Worm (Caenorhabditis elegans): ENCODE data around the gene T20B3.14.

T20B3.14 gene

DNA sequence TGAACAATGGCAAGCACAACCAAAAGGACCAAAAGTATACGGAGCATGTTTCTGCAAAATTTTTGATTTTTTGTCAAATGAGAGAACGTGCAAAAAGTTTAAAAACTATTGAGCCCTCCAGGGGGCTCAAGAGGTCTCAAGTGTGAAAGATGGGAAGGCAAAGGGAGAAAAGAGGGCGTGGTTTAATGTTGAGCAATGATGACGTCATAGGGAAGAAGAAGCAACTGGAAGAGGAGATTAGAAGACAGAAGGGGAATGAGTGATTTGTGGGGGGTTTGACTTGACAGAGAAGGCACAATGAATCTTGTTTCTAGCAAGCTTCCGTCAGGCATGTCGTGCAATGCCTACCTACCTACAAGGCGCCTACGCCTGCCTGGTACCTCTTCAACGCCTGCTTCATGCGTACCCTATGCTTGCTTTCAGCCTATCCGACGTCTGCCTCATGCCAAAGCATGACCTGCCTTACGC lies at the start of gene T20B3.14:
Gene T20B3.14 (minus strand): TSS at position 51 of the 468 bp plus-strand sequence.
- no peak for TF ChIP-seq unc-55 (GFP tag; optimal IDR thresholded peaks at IDR 0.05)
- TF ChIP-seq ztf-16 (tag; optimal IDR thresholded peaks at IDR 0.05), result no peak
- no peak for TF ChIP-seq odd-2 (tag; optimal IDR thresholded peaks at IDR 0.05)

DNA sequence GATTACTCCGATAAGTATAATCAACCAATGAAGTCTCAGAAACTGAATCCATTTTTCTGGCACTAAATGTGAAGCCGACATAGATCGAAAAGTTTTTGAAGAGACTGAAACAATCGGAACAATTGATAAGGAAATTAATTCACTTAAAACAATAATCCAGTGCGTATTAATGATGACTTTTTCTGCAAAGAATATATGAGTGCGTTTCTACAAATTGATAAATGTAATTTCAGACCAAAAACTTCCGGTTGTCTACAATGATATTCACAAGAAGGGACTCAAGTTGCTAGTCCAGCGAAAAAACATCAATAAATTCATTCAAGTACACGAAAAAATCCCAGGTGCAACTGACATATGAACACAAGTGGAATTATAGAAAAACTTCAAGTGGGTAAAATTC lies 48.6 kb upstream of the T20B3.14 start, which contains the start of gene clec-33:
Gene clec-33 (minus strand): TSS at position 101 of the 400 bp plus-strand sequence.
- no peak for TF ChIP-seq C38D4.7 (GFP tag; optimal IDR thresholded peaks at IDR 0.05)
- TF ChIP-seq K09A11.1 (tag; optimal IDR thresholded peaks at IDR 0.05; ENCODE audit: insufficient read depth), result no peak
- TF ChIP-seq hlh-15 (tag; optimal IDR thresholded peaks at IDR 0.05), result no peak
- TF ChIP-seq ama-1 (optimal IDR thresholded peaks at IDR 0.05), result no peak
- TF ChIP-seq odd-2 (tag; optimal IDR thresholded peaks at IDR 0.05), result no peak

DNA sequence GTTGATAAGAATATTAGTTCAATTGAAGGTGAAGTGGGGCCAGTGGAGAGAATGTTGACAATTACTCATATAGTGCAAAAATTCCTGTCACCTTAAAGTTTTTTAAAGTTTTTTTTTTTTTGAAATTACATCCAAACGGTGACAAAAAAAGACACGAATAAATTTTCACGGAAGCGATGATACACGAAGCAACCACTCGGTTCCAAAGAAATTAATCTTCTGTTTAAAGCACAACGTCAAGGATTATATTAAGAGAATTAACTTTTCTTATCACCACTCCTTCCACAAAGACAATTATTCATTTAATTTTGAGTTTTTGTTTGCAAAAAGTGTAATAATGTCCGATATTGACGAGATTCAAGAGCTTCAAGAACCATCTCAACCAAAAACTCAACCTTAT lies 44.3 kb upstream of the T20B3.14 start, which contains the start of gene clec-28:
Gene clec-28 (plus strand): TSS at position 301 of the 400 bp plus-strand sequence.
- no peak for TF ChIP-seq hlh-15 (tag; optimal IDR thresholded peaks at IDR 0.05)
- TF ChIP-seq npax-4 (tag; optimal IDR thresholded peaks at IDR 0.05), result no peak

DNA sequence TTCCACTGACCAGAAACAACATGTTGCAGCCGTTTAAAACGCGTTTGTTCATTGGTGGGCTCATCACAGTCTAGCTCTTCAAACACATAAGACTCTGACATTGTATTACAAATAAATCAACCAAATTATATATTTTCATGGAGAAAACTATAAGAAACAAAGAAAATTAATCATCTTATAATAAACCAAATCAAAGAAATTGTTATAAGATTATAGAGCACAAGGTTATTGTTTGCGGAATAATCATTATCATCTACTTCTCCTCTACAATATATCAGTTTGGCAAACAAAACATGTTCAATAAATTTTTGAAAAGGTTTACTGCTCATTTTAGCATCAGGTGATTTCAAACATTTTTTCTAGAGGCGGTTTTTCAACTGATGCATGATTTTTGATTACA lies 40.6 kb upstream of the T20B3.14 start, which contains the start of the genes clec-32 and clec-24:
Gene clec-32 (minus strand): TSS at position 101 of the 400 bp plus-strand sequence.
Gene clec-24 (plus strand): TSS at position 294 of the 400 bp plus-strand sequence.
- TF ChIP-seq syd-9 (tag; optimal IDR thresholded peaks at IDR 0.05) (no peak), hlh-8 (tag; optimal IDR thresholded peaks at IDR 0.05) (no peak), sdc-2 (tag; optimal IDR thresholded peaks at IDR 0.05) (no peak), fax-1 (tag; optimal IDR thresholded peaks at IDR 0.05) (no peak), C08G9.2 (tag; optimal IDR thresholded peaks at IDR 0.05) (no peak)

DNA sequence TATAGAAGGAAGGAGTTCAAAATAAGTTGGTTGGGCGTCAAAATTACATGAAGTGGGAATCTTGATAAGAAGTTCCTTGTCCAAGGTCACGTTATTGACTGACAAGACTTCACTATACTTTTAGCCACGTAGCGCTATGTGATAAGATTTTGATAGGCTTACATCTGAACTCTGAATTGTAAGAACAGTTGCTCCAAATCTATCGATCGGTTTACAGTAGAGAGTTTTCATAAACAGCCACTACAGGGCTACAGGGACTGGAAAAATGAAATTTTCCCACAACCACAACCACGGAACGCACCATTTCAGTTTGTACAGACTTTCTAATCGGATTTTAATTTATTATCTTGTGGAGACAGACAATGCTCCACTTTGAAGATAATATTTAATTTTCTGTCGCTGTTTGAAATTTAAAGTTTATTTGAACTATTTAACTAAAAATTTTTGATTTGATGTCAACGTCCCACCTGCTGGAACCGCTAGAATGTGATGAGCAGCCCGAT lies 36.9 kb upstream of the T20B3.14 start, which contains the start of the genes clec-31 and clec-22:
Gene clec-31 (minus strand): TSS at position 101 of the 503 bp plus-strand sequence.
Gene clec-22 (plus strand): TSS at position 453 of the 503 bp plus-strand sequence.
- no peak for TF ChIP-seq pax-1 (tag; optimal IDR thresholded peaks at IDR 0.05)
- TF ChIP-seq pha-2 (tag; optimal IDR thresholded peaks at IDR 0.05), result no peak
- no peak for TF ChIP-seq ets-4 (tag; optimal IDR thresholded peaks at IDR 0.05)
- TF ChIP-seq F13H6.1 (tag; optimal IDR thresholded peaks at IDR 0.05), result no peak
- TF ChIP-seq ama-1 (optimal IDR thresholded peaks at IDR 0.05), result no peak
- TF ChIP-seq madf-2 (tag; optimal IDR thresholded peaks at IDR 0.05), result no peak
- no peak for TF ChIP-seq ceh-19 (GFP tag; optimal IDR thresholded peaks at IDR 0.05)
- no peak for TF ChIP-seq ceh-6 (GFP tag; optimal IDR thresholded peaks at IDR 0.05)
- TF ChIP-seq ceh-30 (tag; optimal IDR thresholded peaks at IDR 0.05), result no peak
- TF ChIP-seq sox-2 (GFP tag; IDR thresholded peaks at IDR 0.05), result no peak
- TF ChIP-seq ceh-14 (tag; optimal IDR thresholded peaks at IDR 0.05), result no peak
- TF ChIP-seq unc-55 (GFP tag; optimal IDR thresholded peaks at IDR 0.05), result no peak

DNA sequence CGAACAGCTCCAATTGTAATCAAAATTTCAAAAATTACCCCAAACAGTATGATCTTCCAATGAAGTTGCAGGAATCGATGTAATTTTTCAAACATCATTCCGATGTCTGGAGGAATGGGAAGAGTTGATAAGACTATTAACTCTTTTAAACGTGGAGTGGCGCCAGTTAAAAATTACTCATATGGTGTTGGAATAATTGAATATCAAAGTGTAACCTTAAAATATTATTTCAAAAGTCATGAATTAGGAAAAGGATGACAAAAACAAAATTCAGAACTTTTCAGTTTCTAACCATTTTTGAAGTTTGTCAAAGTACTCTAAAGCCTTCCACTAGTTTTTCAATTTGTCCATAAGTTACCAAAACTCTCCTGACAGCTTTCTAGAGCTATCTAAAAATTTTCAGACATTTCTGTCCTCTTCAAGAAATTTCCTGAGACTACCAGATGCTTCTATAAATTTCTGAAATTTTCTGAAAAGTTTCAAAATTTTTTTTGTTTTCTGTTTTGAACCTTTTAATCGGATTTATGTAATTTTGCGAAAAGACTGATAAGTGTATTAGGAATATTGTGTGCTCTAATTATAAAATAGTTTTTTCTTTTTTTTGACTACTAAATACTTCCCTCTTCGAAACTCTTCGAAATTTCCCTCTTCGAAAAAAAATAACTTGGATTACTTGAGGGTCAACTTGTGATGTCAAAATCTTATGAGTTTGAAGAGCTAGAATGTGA lies 33.0 kb upstream of the T20B3.14 start, which contains the start of the genes clec-35 and clec-27:
Gene clec-35 (minus strand): TSS at position 101 of the 728 bp plus-strand sequence.
Gene clec-27 (plus strand): TSS at position 678 of the 728 bp plus-strand sequence.
- no peak for TF ChIP-seq F13H6.1 (tag; optimal IDR thresholded peaks at IDR 0.05)
- TF ChIP-seq dmd-4 (tag; optimal IDR thresholded peaks at IDR 0.05; ENCODE audit: borderline replicate concordance), result no peak
- TF ChIP-seq elt-4 (tag; optimal IDR thresholded peaks at IDR 0.05), result no peak
- TF ChIP-seq ahr-1 (tag; optimal IDR thresholded peaks at IDR 0.05), result no peak
- TF ChIP-seq ref-2 (tag; optimal IDR thresholded peaks at IDR 0.05), result no peak
- no peak for TF ChIP-seq sox-2 (GFP tag; IDR thresholded peaks at IDR 0.05)
- TF ChIP-seq dve-1 (tag; optimal IDR thresholded peaks at IDR 0.05), result no peak
- TF ChIP-seq fkh-6 (tag; optimal IDR thresholded peaks at IDR 0.05), result no peak
- no peak for TF ChIP-seq eyg-1 (tag; optimal IDR thresholded peaks at IDR 0.05)
- TF ChIP-seq pax-1 (tag; optimal IDR thresholded peaks at IDR 0.05), result no peak
